Worm (Caenorhabditis elegans): ENCODE measurements around the gene F35F10.5.
A peak's percentile ranks its signal among the peaks of the same experiment; 100 is the strongest.

F35F10.5 gene

ce11 chrV:3256051-3256450 is 28.7 kb upstream of the F35F10.5 start, which contains the start of gene srt-63:
Gene srt-63, minus strand, starts transcription at chrV:3256151.
- TF ChIP-seq unc-130 (GFP tag; optimal IDR thresholded peaks at IDR 0.05): no peak
- TF ChIP-seq die-1 (tag; optimal IDR thresholded peaks at IDR 0.05): no peak
- TF ChIP-seq B0035.1 (tag; optimal IDR thresholded peaks at IDR 0.05): no peak
- TF ChIP-seq lir-1 (GFP tag; conservative IDR thresholded peaks at IDR 0.05): no peak
- TF ChIP-seq B0336.3 (GFP tag; IDR thresholded peaks at IDR 0.05): no peak
- no peak for TF ChIP-seq C06A6.2 (GFP tag; conservative IDR thresholded peaks at IDR 0.05)
- TF ChIP-seq dpl-1 (GFP tag; optimal IDR thresholded peaks at IDR 0.05): no peak
- TF ChIP-seq cebp-1 (GFP tag; IDR thresholded peaks at IDR 0.05): no peak
- no peak for TF ChIP-seq cebp-1 (tag; optimal IDR thresholded peaks at IDR 0.05)
- no peak for TF ChIP-seq B0019.2 (GFP tag; conservative IDR thresholded peaks at IDR 0.05)

ce11 chrV:3256809-3257208 is 27.9 kb upstream of the F35F10.5 start:
- TF ChIP-seq F23B12.7 (tag; optimal IDR thresholded peaks at IDR 0.05; ENCODE audit: insufficient read depth) (no peak), hmg-1.2 (GFP tag; IDR thresholded peaks at IDR 0.05) (peak; percentile 50; the same call in 1 of the 2 replicates)

ce11 chrV:3257277-3257676 is 27.5 kb upstream of the F35F10.5 start, which contains the start of gene T28A11.22:
Gene T28A11.22, plus strand, starts transcription at chrV:3257577.
- TF ChIP-seq hlh-26 (GFP tag; conservative IDR thresholded peaks at IDR 0.05) (no peak), athp-1 (tag; optimal IDR thresholded peaks at IDR 0.05) (no peak), snpc-1.3 (tag; optimal IDR thresholded peaks at IDR 0.05; ENCODE audit: insufficient read depth) (no peak), Y53F4B.3 (GFP tag; IDR thresholded peaks at IDR 0.05) (no peak), ekl-4 (GFP tag; IDR thresholded peaks at IDR 0.05) (no peak), sdz-38 (tag; optimal IDR thresholded peaks at IDR 0.05) (no peak)

ce11 chrV:3259168-3259622 is 25.5 kb upstream of the F35F10.5 start, which contains the start of gene T28A11.16:
Gene T28A11.16, minus strand, starts transcription at chrV:3259218.
- TF ChIP-seq egl-18 (GFP tag; IDR thresholded peaks at IDR 0.05): no peak
- TF ChIP-seq ceh-79 (tag; optimal IDR thresholded peaks at IDR 0.05): no peak
- TF ChIP-seq F39B2.1 (GFP tag; IDR thresholded peaks at IDR 0.05): no peak
- TF ChIP-seq F55B11.4 (tag; optimal IDR thresholded peaks at IDR 0.05; ENCODE audit: borderline replicate concordance, insufficient read depth): no peak
- no peak for TF ChIP-seq cebp-1 (GFP tag; IDR thresholded peaks at IDR 0.05)
- no peak for TF ChIP-seq cebp-1 (tag; optimal IDR thresholded peaks at IDR 0.05)
- TF ChIP-seq attf-6 (GFP tag; IDR thresholded peaks at IDR 0.05): no peak
- TF ChIP-seq madf-10 (tag; optimal IDR thresholded peaks at IDR 0.05): no peak
- TF ChIP-seq snpc-1.1 (tag; optimal IDR thresholded peaks at IDR 0.05; ENCODE audit: insufficient read depth): no peak
- TF ChIP-seq hsf-1 (GFP tag; IDR thresholded peaks at IDR 0.05): no peak
- no peak for TF ChIP-seq Y53G8AR.9 (GFP tag; conservative IDR thresholded peaks at IDR 0.05)
- TF ChIP-seq lin-26 (GFP tag; IDR thresholded peaks at IDR 0.05): no peak
- no peak for TF ChIP-seq zfh-2 (GFP tag; conservative IDR thresholded peaks at IDR 0.05)
- TF ChIP-seq B0261.1 (tag; optimal IDR thresholded peaks at IDR 0.05): no peak
- TF ChIP-seq egl-44 (GFP tag; IDR thresholded peaks at IDR 0.05): no peak
- no peak for TF ChIP-seq Y67H2A.10 (GFP tag; conservative IDR thresholded peaks at IDR 0.05)
- no peak for TF ChIP-seq nfya-2 (GFP tag; IDR thresholded peaks at IDR 0.05)

All from whole organism, young adult.